Worm (Caenorhabditis elegans) whole organism, L2 larva: Measurements from ENCODE around the gene clu-1.
A peak's percentile ranks its signal among the peaks of the same experiment; 100 is the strongest.

Source experiments
- C34F6.9 ChIP-seq: fragments of 150-350 bp; optimal IDR thresholded peaks from 2 replicates; lab custom pipeline; 2014; ENCODE audit warnings: missing biosample characterization, missing genetic modification characterization
- F13H6.1 ChIP-seq: sonication (generic microtip); optimal IDR thresholded peaks from 2 replicates; lab custom pipeline; 2016; ENCODE audit warnings: missing genetic modification characterization, missing compliant biosample characterization
- R02D3.7 ChIP-seq: fragments of 150-350 bp; optimal IDR thresholded peaks from 2 replicates; lab custom pipeline; 2014; ENCODE audit warnings: missing biosample characterization, missing genetic modification characterization
- ZK546.5 ChIP-seq: sonication (generic microtip); optimal IDR thresholded peaks from 2 replicates; lab custom pipeline; 2017; ENCODE audit warnings: missing biosample characterization, missing genetic modification characterization
- alr-1 ChIP-seq: fragments of 150-350 bp; optimal IDR thresholded peaks from 2 replicates; lab custom pipeline; 2014; ENCODE audit warnings: missing biosample characterization, missing genetic modification characterization
- aly-2 ChIP-seq: fragments of 150-350 bp; optimal IDR thresholded peaks from 2 replicates; lab custom pipeline; 2014; ENCODE audit warnings: missing biosample characterization, missing genetic modification characterization
- blmp-1 ChIP-seq: sonication (generic microtip); optimal IDR thresholded peaks from 2 replicates; lab custom pipeline; 2017; ENCODE audit warnings: missing genetic modification characterization, mild to moderate bottlenecking, missing compliant biosample characterization, antibody characterized with exemption, moderate library complexity; ENCODE audit not compliant: insufficient read depth
- ceh-16 ChIP-seq: fragments of 150-350 bp; optimal IDR thresholded peaks from 2 replicates; lab custom pipeline; 2014; ENCODE audit warnings: missing biosample characterization, missing genetic modification characterization
- ceh-82 ChIP-seq: fragments of 150-350 bp; optimal IDR thresholded peaks from 2 replicates; lab custom pipeline; 2014; ENCODE audit warnings: missing biosample characterization, missing genetic modification characterization
- crh-2 ChIP-seq: sonication (generic microtip); optimal IDR thresholded peaks from 2 replicates; lab custom pipeline; 2017; ENCODE audit warnings: missing biosample characterization, missing genetic modification characterization
- dmd-4 ChIP-seq: sonication (generic microtip); optimal IDR thresholded peaks from 2 replicates; lab custom pipeline; 2017; ENCODE audit warnings: missing biosample characterization, missing genetic modification characterization
- egl-27 ChIP-seq: sonication (generic microtip); optimal IDR thresholded peaks from 3 replicates; lab custom pipeline; 2017; ENCODE audit warnings: missing biosample characterization, missing genetic modification reagents, missing genetic modification characterization
- elt-1 ChIP-seq: fragments of 150-350 bp; optimal IDR thresholded peaks from 2 replicates; lab custom pipeline; 2014; ENCODE audit warnings: missing biosample characterization, missing genetic modification characterization
- elt-3 ChIP-seq: sonication (generic microtip); optimal IDR thresholded peaks from 2 replicates; lab custom pipeline; 2017; ENCODE audit warnings: missing biosample characterization, missing genetic modification characterization
- fos-1 ChIP-seq: fragments of 150-350 bp; optimal IDR thresholded peaks from 2 replicates; lab custom pipeline; 2014; ENCODE audit warnings: missing biosample characterization, missing genetic modification characterization
- gmeb-1 ChIP-seq: fragments of 150-350 bp; optimal IDR thresholded peaks from 2 replicates; lab custom pipeline; 2014; ENCODE audit warnings: missing biosample characterization, missing genetic modification characterization
- lin-11 ChIP-seq: fragments of 150-350 bp; sonication (generic microtip); optimal IDR thresholded peaks from 2 replicates; lab custom pipeline; 2014; ENCODE audit warnings: missing biosample characterization, missing genetic modification characterization, inconsistent platforms, mixed read lengths
- lin-13 ChIP-seq: fragments of 150-350 bp; optimal IDR thresholded peaks from 2 replicates; lab custom pipeline; 2014; ENCODE audit warnings: missing biosample characterization, missing genetic modification reagents, missing genetic modification characterization
- lsy-2 ChIP-seq, 2 experiments: fragments of 150-350 bp in 1 of 2; sonication (generic microtip) in 1 of 2; optimal IDR thresholded peaks; 2 replicates each; lab custom pipeline; 2014 to 2017; ENCODE audit warnings: missing biosample characterization in 2 of 2, missing genetic modification characterization in 2 of 2
- mab-5 ChIP-seq: fragments of 150-350 bp; optimal IDR thresholded peaks from 2 replicates; lab custom pipeline; 2014; ENCODE audit warnings: missing biosample characterization, missing genetic modification characterization
- mdl-1 ChIP-seq, 2 experiments: fragments of 150-350 bp in 1 of 2; sonication (generic microtip) in 1 of 2; optimal IDR thresholded peaks; 2 replicates each; lab custom pipeline; 2017; ENCODE audit warnings: missing biosample characterization in 2 of 2, missing genetic modification characterization in 2 of 2
- nhr-11 ChIP-seq: fragments of 150-350 bp; optimal IDR thresholded peaks from 2 replicates; lab custom pipeline; 2014; ENCODE audit warnings: missing biosample characterization, missing genetic modification characterization
- nhr-129 ChIP-seq: fragments of 150-350 bp; optimal IDR thresholded peaks from 2 replicates; lab custom pipeline; 2014; ENCODE audit warnings: missing biosample characterization, missing genetic modification characterization
- nhr-21 ChIP-seq: fragments of 150-350 bp; optimal IDR thresholded peaks from 2 replicates; lab custom pipeline; 2014; ENCODE audit warnings: missing biosample characterization, missing genetic modification characterization
- nhr-25 ChIP-seq: fragments of 150-350 bp; sonication (generic microtip); optimal IDR thresholded peaks from 3 replicates; lab custom pipeline; 2014; ENCODE audit warnings: missing biosample characterization, missing genetic modification characterization
- nhr-6 ChIP-seq: fragments of 150-350 bp; optimal IDR thresholded peaks from 2 replicates; lab custom pipeline; 2014; ENCODE audit warnings: missing biosample characterization, missing genetic modification characterization
- nhr-77 ChIP-seq: fragments of 150-350 bp; optimal IDR thresholded peaks from 2 replicates; lab custom pipeline; 2014; ENCODE audit warnings: missing biosample characterization, missing genetic modification characterization
- peb-1 ChIP-seq: fragments of 150-350 bp; optimal IDR thresholded peaks from 2 replicates; lab custom pipeline; 2014; ENCODE audit warnings: missing biosample characterization, missing genetic modification characterization
- sma-3 ChIP-seq: sonication (generic microtip); optimal IDR thresholded peaks from 2 replicates; lab custom pipeline; 2016; ENCODE audit warnings: missing genetic modification reagents, missing genetic modification characterization, missing compliant biosample characterization
- sma-9 ChIP-seq, 2 experiments: fragments of 150-350 bp in 1 of 2; sonication (generic microtip) in 1 of 2; optimal IDR thresholded peaks; 2 replicates each; lab custom pipeline; 2014 to 2016; ENCODE audit warnings: missing genetic modification characterization in 2 of 2, mild to moderate bottlenecking in 1 of 2, missing biosample characterization in 1 of 2, missing compliant biosample characterization in 1 of 2, missing genetic modification reagents in 1 of 2, moderate library complexity in 1 of 2
- unc-39 ChIP-seq: fragments of 150-350 bp; optimal IDR thresholded peaks from 2 replicates; lab custom pipeline; 2014; ENCODE audit warnings: missing biosample characterization, missing genetic modification characterization
- unc-55 ChIP-seq: fragments of 150-350 bp; sonication (generic microtip); optimal IDR thresholded peaks from 3 replicates; lab custom pipeline; 2014; ENCODE audit warnings: missing biosample characterization, missing genetic modification reagents, missing genetic modification characterization
- zag-1 ChIP-seq: fragments of 150-350 bp; optimal IDR thresholded peaks from 2 replicates; lab custom pipeline; 2014; ENCODE audit warnings: missing biosample characterization, missing genetic modification characterization
- ztf-11 ChIP-seq: sonication (generic microtip); optimal IDR thresholded peaks from 2 replicates; lab custom pipeline; 2017; ENCODE audit warnings: missing biosample characterization, missing genetic modification characterization

The clu-1 gene

ce11 chrIII:9483716-9484115 is 37.5 kb downstream of the clu-1 start (continued):
- TF ChIP-seq unc-39 (tag; lab: Kevin White, UChicago) (no peak), ceh-82 (no peak), dmd-4 (tag; lab: Kevin White, UChicago) (no peak), ztf-11 (tag; lab: Kevin White, UChicago) (no peak), lin-11 (tag; lab: Kevin White, UChicago) (peak; percentile 27), gmeb-1 (tag; lab: Kevin White, UChicago) (no peak), egl-27 (no peak), nhr-21 (tag; lab: Kevin White, UChicago) (no peak), alr-1 (no peak), nhr-11 (tag; lab: Kevin White, UChicago) (no peak), peb-1 (tag; lab: Kevin White, UChicago) (no peak), nhr-6 (no peak), ceh-16 (tag; lab: Kevin White, UChicago) (no peak)

ce11 chrIII:9482423-9482993 is 38.8 kb downstream of the clu-1 start:
- TF ChIP-seq ZK546.5 (tag; lab: Kevin White, UChicago), result no peak
- TF ChIP-seq C34F6.9 (tag; lab: Kevin White, UChicago), result peak; percentile 13
- TF ChIP-seq nhr-129, result peak; percentile 29
- no peak for TF ChIP-seq crh-2 (tag; lab: Kevin White, UChicago)
- TF ChIP-seq nhr-21 (tag; lab: Kevin White, UChicago), result no peak
- peak; percentile 48 for TF ChIP-seq fos-1
- no peak for TF ChIP-seq nhr-25

- peak; percentile 81 for TF ChIP-seq fos-1
- no peak for TF ChIP-seq mdl-1 (tag; optimal IDR thresholded peaks at IDR 0.05; lab: Kevin White, UChicago)
Observed at ce11 chrIII:9476564-9476963, 44.7 kb downstream of the clu-1 start.

ce11 chrIII:9474501-9474900 is 46.8 kb downstream of the clu-1 start:
- no peak for TF ChIP-seq unc-39 (tag; lab: Kevin White, UChicago)
- TF ChIP-seq fos-1, result peak; percentile 91
- peak; percentile 47 for TF ChIP-seq sma-3
- peak; percentile 21 for TF ChIP-seq sma-9 (GFP tag; optimal IDR thresholded peaks at IDR 0.05; lab: Kevin White, UChicago)
- TF ChIP-seq sma-9 (tag; optimal IDR thresholded peaks at IDR 0.05; lab: Kevin White, UChicago), result no peak
- TF ChIP-seq nhr-25, result no peak
- peak; percentile 48 for TF ChIP-seq crh-2 (tag; lab: Kevin White, UChicago)

ce11 chrIII:9472464-9472863 is 48.8 kb downstream of the clu-1 start:
- TF ChIP-seq fos-1 (peak; percentile 63), aly-2 (tag; lab: Kevin White, UChicago) (no peak)

- TF ChIP-seq C34F6.9 (tag; lab: Kevin White, UChicago), result no peak
Observed at ce11 chrIII:9471996-9472395, 49.3 kb downstream of the clu-1 start.

- no peak for TF ChIP-seq elt-1 (tag; lab: Kevin White, UChicago)
- TF ChIP-seq mab-5, result no peak
- TF ChIP-seq elt-3 (tag; lab: Kevin White, UChicago), result no peak
- TF ChIP-seq sma-3, result no peak
Observed at ce11 chrIII:9467857-9468256, 53.4 kb downstream of the clu-1 start, which contains the start of gene tag-342. TSS of gene tag-342 (plus strand) at chrIII:9468157.

- peak; percentile 44 to 83 for TF ChIP-seq lsy-2 (tag; optimal IDR thresholded peaks at IDR 0.05; lab: Kevin White, UChicago)
- TF ChIP-seq nhr-21 (tag; lab: Kevin White, UChicago), result peak; percentile 29
- TF ChIP-seq nhr-25, result peak; percentile 72
- peak; percentile 33 for TF ChIP-seq lin-13 (GFP tag; lab: Kevin White, UChicago)
- peak; percentile 37 for TF ChIP-seq fos-1
- no peak for TF ChIP-seq nhr-11 (tag; lab: Kevin White, UChicago)
- TF ChIP-seq crh-2 (tag; lab: Kevin White, UChicago), result peak; percentile 70
- peak; percentile 80 for TF ChIP-seq gmeb-1 (tag; lab: Kevin White, UChicago)
- TF ChIP-seq mab-5, result peak; percentile 57
- TF ChIP-seq elt-3 (tag; lab: Kevin White, UChicago), result no peak
- no peak for TF ChIP-seq R02D3.7 (tag; lab: Kevin White, UChicago)
- TF ChIP-seq sma-3, result peak; percentile 58
- TF ChIP-seq peb-1 (tag; lab: Kevin White, UChicago), result no peak
- no peak for TF ChIP-seq ztf-11 (tag; lab: Kevin White, UChicago)
- peak; percentile 93 for TF ChIP-seq C34F6.9 (tag; lab: Kevin White, UChicago)
- peak; percentile 12 for TF ChIP-seq ZK546.5 (tag; lab: Kevin White, UChicago)
- TF ChIP-seq mdl-1 (tag; optimal IDR thresholded peaks at IDR 0.05; lab: Kevin White, UChicago), result no peak
- peak; percentile 17 for TF ChIP-seq lin-11 (tag; lab: Kevin White, UChicago)
- TF ChIP-seq blmp-1 (tag; lab: Kevin White, UChicago), result peak; percentile 13
- no peak for TF ChIP-seq elt-1 (tag; lab: Kevin White, UChicago)
- no peak for TF ChIP-seq egl-27
- peak; percentile 30 for TF ChIP-seq nhr-129
- TF ChIP-seq unc-55 (GFP tag; lab: Kevin White, UChicago), result peak; percentile 76
- peak; percentile 23 for TF ChIP-seq F13H6.1 (tag; lab: Kevin White, UChicago)
- no peak for TF ChIP-seq nhr-77 (tag; lab: Kevin White, UChicago)
- no peak for TF ChIP-seq zag-1 (tag; lab: Kevin White, UChicago)
- TF ChIP-seq ceh-16 (tag; lab: Kevin White, UChicago), result no peak
- peak; percentile 46 for TF ChIP-seq sma-9 (GFP tag; optimal IDR thresholded peaks at IDR 0.05; lab: Kevin White, UChicago)
- no peak for TF ChIP-seq sma-9 (tag; optimal IDR thresholded peaks at IDR 0.05; lab: Kevin White, UChicago)
Observed at ce11 chrIII:9467095-9467494, 54.2 kb downstream of the clu-1 start, which contains the start of gene baf-1. TSS of gene baf-1 (plus strand) at chrIII:9467464.
